Fruit fly (Drosophila melanogaster) whole organism, adult: Measurements from ENCODE around the gene CG9426.

ENCODE experiments used
- CG11617 ChIP-seq: fragments of 200-800 bp; sonication (Bioruptor generic); optimal IDR thresholded peaks from 2 replicates; lab custom pipeline; 2017; ENCODE audit warnings: mild to moderate bottlenecking, missing biosample characterization, missing genetic modification reagents, missing genetic modification characterization
- CG12768 ChIP-seq: fragments of 200-800 bp; sonication (Bioruptor generic); optimal IDR thresholded peaks from 2 replicates; lab custom pipeline; 2017; ENCODE audit warnings: missing biosample characterization, missing genetic modification characterization, mild to moderate bottlenecking, moderate library complexity, missing genetic modification reagents
- CG14711 ChIP-seq: fragments of 200-800 bp; sonication (Bioruptor generic); optimal IDR thresholded peaks from 2 replicates; lab custom pipeline; 2018; ENCODE audit warnings: missing biosample characterization, mild to moderate bottlenecking, missing genetic modification characterization, moderate library complexity
- CG1620 ChIP-seq: fragments of 200-800 bp; sonication (Bioruptor generic); optimal IDR thresholded peaks from 2 replicates; lab custom pipeline; 2016; ENCODE audit warnings: missing biosample characterization, missing genetic modification characterization
- CG33017 ChIP-seq: fragments of 200-800 bp; sonication (Bioruptor generic); optimal IDR thresholded peaks from 2 replicates; lab custom pipeline; 2018; ENCODE audit warnings: missing biosample characterization, mild to moderate bottlenecking, missing genetic modification characterization, moderate library complexity
- CG5204 ChIP-seq: fragments of 200-800 bp; sonication (Bioruptor generic); optimal IDR thresholded peaks from 2 replicates; lab custom pipeline; 2016; ENCODE audit warnings: missing biosample characterization, missing genetic modification characterization
- CG7045 ChIP-seq: fragments of 200-800 bp; sonication (Bioruptor generic); optimal IDR thresholded peaks from 2 replicates; lab custom pipeline; 2017; ENCODE audit warnings: missing biosample characterization, mild to moderate bottlenecking, missing genetic modification characterization
- CG7101 ChIP-seq: fragments of 200-800 bp; sonication (Bioruptor generic); optimal IDR thresholded peaks from 2 replicates; lab custom pipeline; 2018; ENCODE audit warnings: missing biosample characterization, mild to moderate bottlenecking, missing genetic modification characterization, moderate library complexity
- Clk ChIP-seq: fragments of 200-800 bp; sonication (Bioruptor generic); optimal IDR thresholded peaks from 2 replicates; lab custom pipeline; 2017; ENCODE audit warnings: missing biosample characterization, missing genetic modification characterization
- Crg-1 ChIP-seq: fragments of 200-800 bp; sonication (Bioruptor generic); optimal IDR thresholded peaks from 2 replicates; lab custom pipeline; 2016; ENCODE audit warnings: missing biosample characterization, missing genetic modification characterization
- Hr96 ChIP-seq: fragments of 200-800 bp; sonication (Bioruptor generic); optimal IDR thresholded peaks from 2 replicates; lab custom pipeline; 2016; ENCODE audit warnings: missing biosample characterization, missing genetic modification characterization
- Mnt ChIP-seq: fragments of 200-800 bp; sonication (Bioruptor generic); optimal IDR thresholded peaks from 2 replicates; lab custom pipeline; 2016; ENCODE audit warnings: missing biosample characterization, mild to moderate bottlenecking, missing genetic modification characterization
- bab1 ChIP-seq: fragments of 200-800 bp; sonication (Bioruptor generic); optimal IDR thresholded peaks from 3 replicates; lab custom pipeline; 2019; ENCODE audit warnings: missing biosample characterization, mild to moderate bottlenecking, missing genetic modification characterization, moderate library complexity
- cic ChIP-seq: fragments of 200-800 bp; sonication (Bioruptor generic); optimal IDR thresholded peaks from 2 replicates; lab custom pipeline; 2017; ENCODE audit warnings: missing biosample characterization, mild to moderate bottlenecking, missing genetic modification characterization, moderate library complexity
- cnc ChIP-seq, 2 experiments: fragments of >200 bp; optimal IDR thresholded peaks; 2 replicates each; lab custom pipeline; 2017
- kay ChIP-seq: fragments of 200-800 bp; sonication (Bioruptor generic); peaks from one replicate; lab custom pipeline; 2016; ENCODE audit warnings: missing biosample characterization, missing genetic modification characterization, borderline replicate concordance
- ovo ChIP-seq: fragments of 200-800 bp; sonication (Bioruptor generic); optimal IDR thresholded peaks from 2 replicates; lab custom pipeline; 2016; ENCODE audit warnings: missing biosample characterization, missing genetic modification characterization
- pad ChIP-seq: fragments of 200-800 bp; sonication (Bioruptor generic); optimal IDR thresholded peaks from 3 replicates; lab custom pipeline; 2017; ENCODE audit warnings: missing biosample characterization, missing genetic modification characterization, mild to moderate bottlenecking, moderate library complexity, missing genetic modification reagents
- tj ChIP-seq: fragments of 200-800 bp; sonication (Bioruptor generic); optimal IDR thresholded peaks from 3 replicates; lab custom pipeline; 2017; ENCODE audit warnings: missing biosample characterization, mild to moderate bottlenecking, missing genetic modification characterization, moderate library complexity
- toe ChIP-seq: fragments of 200-800 bp; sonication (Bioruptor generic); optimal IDR thresholded peaks from 2 replicates; lab custom pipeline; 2016; ENCODE audit warnings: missing biosample characterization, missing genetic modification characterization

The CG9426 gene

dm6 chr2L:13182415-13182814 lies 37.3 kb downstream of the CG9426 start, which contains the start of gene Mgat3:
Gene Mgat3, minus strand, starts transcription at chr2L:13182596.
- TF ChIP-seq Mnt (GFP tag; lab: Kevin White, UChicago) (no peak), Clk (GFP tag; lab: Kevin White, UChicago) (no peak), CG5204 (GFP tag; lab: Kevin White, UChicago) (no peak), toe (GFP tag; lab: Kevin White, UChicago) (no peak), CG12768 (GFP tag; lab: Kevin White, UChicago) (no peak), CG11617 (GFP tag; lab: Kevin White, UChicago) (no peak), Crg-1 (GFP tag; lab: Kevin White, UChicago) (no peak), CG7101 (tag; lab: Kevin White, UChicago) (no peak), Hr96 (no peak), CG7045 (GFP tag; lab: Kevin White, UChicago) (no peak), ovo (GFP tag; lab: Kevin White, UChicago) (no peak), cic (GFP tag; lab: Kevin White, UChicago) (no peak), CG33017 (tag; lab: Kevin White, UChicago) (no peak), bab1 (no peak)

dm6 chr2L:13179095-13179494 lies 40.6 kb downstream of the CG9426 start, which contains the start of gene Alg7:
Gene Alg7, plus strand, starts transcription at chr2L:13179247.
- TF ChIP-seq tj (GFP tag; lab: Kevin White, UChicago), result peak; percentile 45
- peak; percentile 49 for TF ChIP-seq bab1
- TF ChIP-seq CG12768 (GFP tag; lab: Kevin White, UChicago), result no peak
- no peak for TF ChIP-seq Hr96
- no peak for TF ChIP-seq Crg-1 (GFP tag; lab: Kevin White, UChicago)
- TF ChIP-seq CG33017 (tag; lab: Kevin White, UChicago), result no peak

- TF ChIP-seq kay (GFP tag; lab: Kevin White, UChicago) (no peak), CG5204 (GFP tag; lab: Kevin White, UChicago) (no peak), toe (GFP tag; lab: Kevin White, UChicago) (peak; percentile 95), CG12768 (GFP tag; lab: Kevin White, UChicago) (peak; percentile 85), tj (GFP tag; lab: Kevin White, UChicago) (peak; percentile 93), Clk (GFP tag; lab: Kevin White, UChicago) (peak; percentile 88), ovo (GFP tag; lab: Kevin White, UChicago) (peak; percentile 74), CG7101 (tag; lab: Kevin White, UChicago) (peak; percentile 83), bab1 (peak; percentile 85), CG33017 (tag; lab: Kevin White, UChicago) (peak; percentile 82), Mnt (GFP tag; lab: Kevin White, UChicago) (peak; percentile 81), CG1620 (GFP tag; lab: Kevin White, UChicago) (peak; percentile 91), pad (GFP tag; lab: Kevin White, UChicago) (peak; percentile 80), Hr96 (peak; percentile 88), CG11617 (GFP tag; lab: Kevin White, UChicago) (peak; percentile 88), cnc (optimal IDR thresholded peaks at IDR 0.05; lab: Kevin White, UChicago) (peak in 1 of 2 experiments; percentile 80), CG7045 (GFP tag; lab: Kevin White, UChicago) (peak; percentile 82), cic (GFP tag; lab: Kevin White, UChicago) (peak; percentile 57), Crg-1 (GFP tag; lab: Kevin White, UChicago) (peak; percentile 83), CG14711 (tag; lab: Kevin White, UChicago) (peak; percentile 74)
Observed at dm6 chr2L:13176701-13177249, 42.9 kb downstream of the CG9426 start, which contains the start of the genes Sfmbt and CG5439. Gene Sfmbt, minus strand, starts transcription at chr2L:13176785. Gene CG5439, plus strand, starts transcription at chr2L:13177150.

- TF ChIP-seq CG7101 (tag; lab: Kevin White, UChicago) (no peak), CG7045 (GFP tag; lab: Kevin White, UChicago) (no peak), kay (GFP tag; lab: Kevin White, UChicago) (no peak), toe (GFP tag; lab: Kevin White, UChicago) (no peak), CG12768 (GFP tag; lab: Kevin White, UChicago) (no peak), cnc (optimal IDR thresholded peaks at IDR 0.05; lab: Kevin White, UChicago) (no peak), CG14711 (tag; lab: Kevin White, UChicago) (no peak), Clk (GFP tag; lab: Kevin White, UChicago) (no peak), Crg-1 (GFP tag; lab: Kevin White, UChicago) (no peak), CG11617 (GFP tag; lab: Kevin White, UChicago) (no peak), tj (GFP tag; lab: Kevin White, UChicago) (no peak), CG33017 (tag; lab: Kevin White, UChicago) (no peak), cic (GFP tag; lab: Kevin White, UChicago) (no peak), Mnt (GFP tag; lab: Kevin White, UChicago) (no peak), CG5204 (GFP tag; lab: Kevin White, UChicago) (no peak), Hr96 (no peak), pad (GFP tag; lab: Kevin White, UChicago) (no peak)
Observed at dm6 chr2L:13176123-13176522, 43.6 kb downstream of the CG9426 start, which contains the start of gene CG43925. Gene CG43925, plus strand, starts transcription at chr2L:13176423.
